Worm (Caenorhabditis elegans): ENCODE measurements around the gene T01G1.4.

T01G1.4 gene

ce11 chrIV:11311484-11311883 is 49.8 kb downstream of the T01G1.4 start:
- TF ChIP-seq ztf-4 (tag; optimal IDR thresholded peaks at IDR 0.05) (no peak), xbp-1 (tag; optimal IDR thresholded peaks at IDR 0.05) (no peak), hlh-4 (tag; optimal IDR thresholded peaks at IDR 0.05) (no peak), mab-9 (GFP tag; IDR thresholded peaks at IDR 0.05) (no peak), fkh-4 (tag; optimal IDR thresholded peaks at IDR 0.05; ENCODE audit: borderline replicate concordance) (no peak), lin-15B (tag; optimal IDR thresholded peaks at IDR 0.05) (no peak), lin-35 (GFP tag; optimal IDR thresholded peaks at IDR 0.05) (no peak), nhr-71 (tag; optimal IDR thresholded peaks at IDR 0.05) (no peak), nhr-237 (tag; optimal IDR thresholded peaks at IDR 0.05) (no peak), ceh-63 (GFP tag; optimal IDR thresholded peaks at IDR 0.05) (no peak), aha-1 (tag; optimal IDR thresholded peaks at IDR 0.05) (no peak), nhr-11 (tag; optimal IDR thresholded peaks at IDR 0.05) (no peak), sox-4 (tag; optimal IDR thresholded peaks at IDR 0.05) (no peak), mef-2 (tag; optimal IDR thresholded peaks at IDR 0.05) (no peak), unc-130 (tag; optimal IDR thresholded peaks at IDR 0.05) (no peak), nhr-47 (tag; optimal IDR thresholded peaks at IDR 0.05) (no peak), rnt-1 (tag; optimal IDR thresholded peaks at IDR 0.05) (no peak), hlh-17 (GFP tag; optimal IDR thresholded peaks at IDR 0.05; ENCODE audit: borderline replicate concordance) (no peak)

ce11 chrIV:11310624-11311023 is 50.7 kb downstream of the T01G1.4 start, which contains the start of gene znf-207:
Gene znf-207, plus strand, starts transcription at chrIV:11310972.
- TF ChIP-seq tbx-2 (tag; optimal IDR thresholded peaks at IDR 0.05) (peak; percentile 17), snpc-4 (tag; optimal IDR thresholded peaks at IDR 0.05) (no peak), blmp-1 (tag; optimal IDR thresholded peaks at IDR 0.05) (peak; percentile 20), nhr-20 (tag; optimal IDR thresholded peaks at IDR 0.05) (peak; percentile 32), irx-1 (tag; optimal IDR thresholded peaks at IDR 0.05) (peak; percentile 5), fkh-10 (GFP tag; optimal IDR thresholded peaks at IDR 0.05) (peak; percentile 15), dpl-1 (GFP tag; optimal IDR thresholded peaks at IDR 0.05) (peak in 2 of 3 experiments; percentile 16 to 41), nhr-47 (tag; optimal IDR thresholded peaks at IDR 0.05) (peak; percentile 42), lin-35 (GFP tag; optimal IDR thresholded peaks at IDR 0.05) (peak; percentile 13 to 48), efl-1 (optimal IDR thresholded peaks at IDR 0.05) (peak; percentile 39), efl-1 (GFP tag; optimal IDR thresholded peaks at IDR 0.05 in 1 of 2) (peak in 1 of 2 experiments; percentile 91), nhr-90 (tag; optimal IDR thresholded peaks at IDR 0.05; ENCODE audit: poor library complexity) (no peak), lin-14 (GFP tag; optimal IDR thresholded peaks at IDR 0.05) (peak; percentile 70), ces-1 (GFP tag; optimal IDR thresholded peaks at IDR 0.05) (peak; percentile 80), nhr-85 (tag) (peak; percentile 22), mep-1 (tag; optimal IDR thresholded peaks at IDR 0.05) (peak; percentile 3), nhr-71 (tag; optimal IDR thresholded peaks at IDR 0.05) (peak; percentile 33), rnt-1 (tag; optimal IDR thresholded peaks at IDR 0.05) (peak; percentile 48), lsy-2 (tag; optimal IDR thresholded peaks at IDR 0.05) (peak; percentile 3 to 56), sox-4 (tag; optimal IDR thresholded peaks at IDR 0.05) (no peak), nhr-237 (tag; optimal IDR thresholded peaks at IDR 0.05) (no peak), xbp-1 (tag; optimal IDR thresholded peaks at IDR 0.05) (peak; percentile 15), nhr-28 (tag; optimal IDR thresholded peaks at IDR 0.05) (no peak), fkh-8 (tag; optimal IDR thresholded peaks at IDR 0.05) (peak; percentile 41), swsn-7 (tag; optimal IDR thresholded peaks at IDR 0.05) (peak; percentile 30), C16A3.4 (tag; optimal IDR thresholded peaks at IDR 0.05) (peak; percentile 48), skn-1 (tag; optimal IDR thresholded peaks at IDR 0.05) (peak; percentile 41), F16B12.6 (tag; optimal IDR thresholded peaks at IDR 0.05) (peak; percentile 8), ceh-90 (tag; optimal IDR thresholded peaks at IDR 0.05) (no peak), lir-3 (tag; optimal IDR thresholded peaks at IDR 0.05; ENCODE audit: poor library complexity) (peak; percentile 1), snu-23 (GFP tag; optimal IDR thresholded peaks at IDR 0.05) (peak; percentile 53), ceh-82 (tag; optimal IDR thresholded peaks at IDR 0.05) (peak; percentile 2 to 41 (median 9))
